Fruit fly (Drosophila melanogaster) whole organism, embryonic: ENCODE measurements around the gene Cdc16.

Experiments
- Adf1 ChIP-seq: fragments of 200-800 bp; sonication (Bioruptor generic); IDR thresholded peaks from 2 replicates; pipeline ENCODE4 v1.3.6; 2022; ENCODE audit warnings: missing biosample characterization, missing genetic modification characterization
- CG11085 ChIP-seq: fragments of 200-800 bp; sonication (Bioruptor generic); IDR thresholded peaks from 2 replicates; pipeline ENCODE4 v1.3.6; 2022; ENCODE audit warnings: missing biosample characterization, missing genetic modification characterization
- CG11695 ChIP-seq: fragments of 200-800 bp; sonication (Bioruptor generic); IDR thresholded peaks from 3 replicates; pipeline ENCODE4 v1.3.6; 2022; ENCODE audit warnings: missing biosample characterization, missing genetic modification characterization
- CG12104 ChIP-seq: fragments of 200-800 bp; sonication (Bioruptor generic); optimal IDR thresholded peaks from 3 replicates; lab custom pipeline; 2016; ENCODE audit warnings: missing biosample characterization, missing genetic modification characterization
- CG12942 ChIP-seq: fragments of 200-800 bp; sonication (Bioruptor generic); optimal IDR thresholded peaks from 3 replicates; lab custom pipeline; 2016; ENCODE audit warnings: missing biosample characterization, missing genetic modification characterization
- CG13894 ChIP-seq: fragments of 200-800 bp; sonication (Bioruptor generic); optimal IDR thresholded peaks from 3 replicates; lab custom pipeline; 2018; ENCODE audit warnings: missing biosample characterization, mild to moderate bottlenecking, missing genetic modification characterization, moderate library complexity
- CG14667 ChIP-seq: fragments of 200-800 bp; sonication (Bioruptor generic); IDR thresholded peaks from 2 replicates; pipeline ENCODE4 v1.3.6; 2022; ENCODE audit warnings: missing biosample characterization, missing genetic modification characterization
- CG14710 ChIP-seq: fragments of 200-800 bp; sonication (Bioruptor generic); optimal IDR thresholded peaks from 3 replicates; lab custom pipeline; 2019; ENCODE audit warnings: missing biosample characterization, mild to moderate bottlenecking, missing genetic modification characterization, moderate library complexity
- CG15601 ChIP-seq: fragments of 200-800 bp; sonication (Bioruptor generic); optimal IDR thresholded peaks from 3 replicates; lab custom pipeline; 2019; ENCODE audit warnings: missing biosample characterization, mild to moderate bottlenecking, missing genetic modification characterization, moderate library complexity
- CG16779 ChIP-seq: fragments of 200-800 bp; sonication (Bioruptor generic); IDR thresholded peaks from 2 replicates; pipeline ENCODE4 v1.3.6; 2022; ENCODE audit warnings: missing biosample characterization, missing genetic modification characterization
- CG16863 ChIP-seq: fragments of 200-800 bp; sonication (Bioruptor generic); optimal IDR thresholded peaks from 3 replicates; lab custom pipeline; 2016; ENCODE audit warnings: missing biosample characterization, missing genetic modification characterization
- CG1832 ChIP-seq: fragments of 200-800 bp; sonication (Bioruptor generic); optimal IDR thresholded peaks from 2 replicates; lab custom pipeline; 2017; ENCODE audit warnings: missing biosample characterization, mild to moderate bottlenecking, missing genetic modification characterization, inconsistent platforms
- CG18599 ChIP-seq: fragments of 200-800 bp; sonication (Bioruptor generic); optimal IDR thresholded peaks from 3 replicates; lab custom pipeline; 2017; ENCODE audit warnings: missing biosample characterization, missing genetic modification characterization, mild to moderate bottlenecking, moderate library complexity, missing genetic modification reagents
- CG2678 ChIP-seq: fragments of 200-800 bp; sonication (Bioruptor generic); optimal IDR thresholded peaks from 3 replicates; lab custom pipeline; 2019; ENCODE audit warnings: missing biosample characterization, mild to moderate bottlenecking, missing genetic modification characterization, moderate library complexity
- CG42726 ChIP-seq: fragments of 200-800 bp; sonication (Bioruptor generic); IDR thresholded peaks from 2 replicates; pipeline ENCODE4 v1.3.6; 2022; ENCODE audit warnings: missing biosample characterization, missing genetic modification characterization; ENCODE audit not compliant: partially characterized antibody
- CG6765 ChIP-seq: fragments of 200-800 bp; sonication (Bioruptor generic); optimal IDR thresholded peaks from 3 replicates; lab custom pipeline; 2017; ENCODE audit warnings: missing biosample characterization, mild to moderate bottlenecking, missing genetic modification characterization
- CG6813 ChIP-seq: fragments of 200-800 bp; sonication (Bioruptor generic); optimal IDR thresholded peaks from 2 replicates; lab custom pipeline; 2017; ENCODE audit warnings: missing biosample characterization, missing genetic modification characterization, mild to moderate bottlenecking, moderate library complexity, missing genetic modification reagents
- CG7556 ChIP-seq: fragments of 200-800 bp; sonication (Bioruptor generic); optimal IDR thresholded peaks from 2 replicates; lab custom pipeline; 2017; ENCODE audit warnings: missing biosample characterization, mild to moderate bottlenecking, missing genetic modification characterization
- CG8281 ChIP-seq: fragments of 200-800 bp; sonication (Bioruptor generic); optimal IDR thresholded peaks from 2 replicates; lab custom pipeline; 2018; ENCODE audit warnings: missing biosample characterization, mild to moderate bottlenecking, missing genetic modification characterization, moderate library complexity
- CG8388 ChIP-seq: fragments of 200-800 bp; sonication (Bioruptor generic); optimal IDR thresholded peaks from 2 replicates; lab custom pipeline; 2019; ENCODE audit warnings: missing biosample characterization, mild to moderate bottlenecking, missing genetic modification characterization, moderate library complexity
- CHES-1-like ChIP-seq: fragments of 200-800 bp; sonication (Bioruptor generic); optimal IDR thresholded peaks from 2 replicates; lab custom pipeline; 2016; ENCODE audit warnings: missing biosample characterization, missing genetic modification characterization
- Deaf1 ChIP-seq: fragments of 200-800 bp; optimal IDR thresholded peaks from 3 replicates; lab custom pipeline; 2019; ENCODE audit warnings: missing biosample characterization, mild to moderate bottlenecking, missing genetic modification characterization, moderate library complexity
- Dek ChIP-seq: fragments of 200-800 bp; sonication (Bioruptor generic); optimal IDR thresholded peaks from 3 replicates; lab custom pipeline; 2019; ENCODE audit warnings: missing biosample characterization, mild to moderate bottlenecking, missing genetic modification characterization, moderate library complexity
- H15 ChIP-seq: fragments of 200-800 bp; sonication (Bioruptor generic); IDR thresholded peaks from 3 replicates; pipeline ENCODE4 v1.3.6; 2022; ENCODE audit warnings: missing biosample characterization, missing genetic modification characterization
- Hr3 ChIP-seq: fragments of 200-800 bp; sonication (Bioruptor generic); optimal IDR thresholded peaks from 3 replicates; lab custom pipeline; 2016; ENCODE audit warnings: missing biosample characterization, missing genetic modification characterization
- Mrtf ChIP-seq: fragments of 200-800 bp; sonication (Bioruptor generic); IDR thresholded peaks from 3 replicates; pipeline ENCODE4 v1.3.6; 2022; ENCODE audit warnings: missing biosample characterization, missing genetic modification characterization
- NfI ChIP-seq: fragments of 200-800 bp; sonication (Bioruptor generic); optimal IDR thresholded peaks from 3 replicates; lab custom pipeline; 2018; ENCODE audit warnings: missing biosample characterization, mild to moderate bottlenecking, missing genetic modification characterization, moderate library complexity
- Optix ChIP-seq: fragments of 200-800 bp; sonication (Bioruptor generic); IDR thresholded peaks from 3 replicates; pipeline ENCODE4 v1.3.6; 2022; ENCODE audit warnings: missing biosample characterization, missing genetic modification characterization
- Sin3A ChIP-seq: fragments of >200 bp; optimal IDR thresholded peaks from 2 replicates; lab custom pipeline; 2018
- ab ChIP-seq: fragments of 200-800 bp; sonication (Bioruptor generic); optimal IDR thresholded peaks from 2 replicates; lab custom pipeline; 2016; ENCODE audit warnings: missing biosample characterization, missing genetic modification characterization
- ac ChIP-seq: fragments of 200-800 bp; sonication (Bioruptor generic); optimal IDR thresholded peaks from 3 replicates; lab custom pipeline; 2017; ENCODE audit warnings: missing biosample characterization, mild to moderate bottlenecking, missing genetic modification characterization
- al ChIP-seq: fragments of 200-800 bp; sonication (Bioruptor generic); IDR thresholded peaks from 2 replicates; pipeline ENCODE4 v1.3.6; 2022; ENCODE audit warnings: missing biosample characterization, missing genetic modification characterization
- bsh ChIP-seq, 2 experiments: fragments of 200-800 bp; sonication (Bioruptor generic); optimal IDR thresholded peaks; 2 replicates each; lab custom pipeline; 2017 to 2018; ENCODE audit warnings: mild to moderate bottlenecking in 2 of 2, missing biosample characterization in 2 of 2, missing genetic modification characterization in 2 of 2, moderate library complexity in 1 of 2
- dan ChIP-seq: fragments of 200-800 bp; sonication (Bioruptor generic); IDR thresholded peaks from 2 replicates; pipeline ENCODE4 v1.3.6; 2022; ENCODE audit warnings: missing biosample characterization, missing genetic modification characterization
- eve ChIP-seq, 2 experiments: fragments of >200 bp; optimal IDR thresholded peaks; 2 replicates each; lab custom pipeline; 2017; ENCODE audit warnings: missing biosample characterization in 2 of 2, missing genetic modification characterization in 2 of 2
- fd96Cb ChIP-seq: fragments of 200-800 bp; sonication (Bioruptor generic); optimal IDR thresholded peaks from 2 replicates; lab custom pipeline; 2018; ENCODE audit warnings: missing biosample characterization, mild to moderate bottlenecking, missing genetic modification characterization, moderate library complexity
- ftz-f1 ChIP-seq: fragments of 200-800 bp; sonication (Bioruptor generic); optimal IDR thresholded peaks from 2 replicates; lab custom pipeline; 2016; ENCODE audit warnings: missing biosample characterization, missing genetic modification characterization
- jumu ChIP-seq: fragments of 200-800 bp; sonication (Bioruptor generic); optimal IDR thresholded peaks from 3 replicates; lab custom pipeline; 2016; ENCODE audit warnings: missing biosample characterization, missing genetic modification characterization
- mam ChIP-seq: fragments of 200-800 bp; sonication (Bioruptor generic); optimal IDR thresholded peaks from 3 replicates; lab custom pipeline; 2016; ENCODE audit warnings: missing biosample characterization, missing genetic modification characterization
- nerfin-1 ChIP-seq: fragments of 200-800 bp; sonication (Bioruptor generic); optimal IDR thresholded peaks from 3 replicates; lab custom pipeline; 2019; ENCODE audit warnings: missing biosample characterization, mild to moderate bottlenecking, missing genetic modification characterization, moderate library complexity
- peb ChIP-seq: fragments of 200-800 bp; sonication (Bioruptor generic); IDR thresholded peaks from 2 replicates; pipeline ENCODE4 v1.3.6; 2022; ENCODE audit warnings: missing biosample characterization, missing genetic modification characterization
- phol ChIP-seq: fragments of 200-800 bp; sonication (Bioruptor generic); optimal IDR thresholded peaks from 3 replicates; lab custom pipeline; 2018; ENCODE audit warnings: missing biosample characterization, mild to moderate bottlenecking, missing genetic modification characterization, moderate library complexity
- sima ChIP-seq: fragments of 200-800 bp; sonication (Bioruptor generic); optimal IDR thresholded peaks from 2 replicates; lab custom pipeline; 2016; ENCODE audit warnings: missing biosample characterization, missing genetic modification characterization
- sqz ChIP-seq: fragments of 200-800 bp; sonication (Bioruptor generic); optimal IDR thresholded peaks from 3 replicates; lab custom pipeline; 2018; ENCODE audit warnings: missing biosample characterization, mild to moderate bottlenecking, missing genetic modification characterization
- tx ChIP-seq: fragments of 200-800 bp; sonication (Bioruptor generic); optimal IDR thresholded peaks from 2 replicates; lab custom pipeline; 2016; ENCODE audit warnings: missing biosample characterization, missing genetic modification characterization
- vfl ChIP-seq: fragments of 200-800 bp; sonication (Bioruptor generic); optimal IDR thresholded peaks from 2 replicates; lab custom pipeline; 2016; ENCODE audit warnings: missing biosample characterization, missing genetic modification characterization
- wdn ChIP-seq: fragments of 200-800 bp; sonication (Bioruptor generic); IDR thresholded peaks from 2 replicates; pipeline ENCODE4 v1.3.6; 2022; ENCODE audit warnings: missing biosample characterization, missing genetic modification characterization
- yki ChIP-seq: fragments of >200 bp; optimal IDR thresholded peaks from 3 replicates; lab custom pipeline; 2018
- zen ChIP-seq: fragments of 200-800 bp; sonication (Bioruptor generic); optimal IDR thresholded peaks from 3 replicates; lab custom pipeline; 2018; ENCODE audit warnings: missing biosample characterization, mild to moderate bottlenecking, missing genetic modification characterization, moderate library complexity

Cdc16 gene

dm6 chr3R:23239934-23240632, 40.9 kb upstream of the Cdc16 start (continued):
- TF ChIP-seq Mrtf (GFP tag; lab: Robert Waterston, UW) (peak; percentile 73; the same call in 2 of the 3 replicates), CG15601 (peak; percentile 21), Dek (peak; percentile 69), Sin3A (lab: Kevin White, UChicago) (no peak), CG11085 (GFP tag; lab: Robert Waterston, UW) (0 out of 2 replicates have a peak, but pooled peaks have one; percentile 10), Optix (GFP tag; lab: Robert Waterston, UW) (peak; percentile 33; the same call in 1 of the 3 replicates), al (GFP tag; lab: Robert Waterston, UW) (0 out of 2 replicates have a peak, but pooled peaks have one; percentile 11), CG13894 (tag; lab: Kevin White, UChicago) (peak; percentile 28), dan (GFP tag; lab: Robert Waterston, UW) (no peak), ac (GFP tag; lab: Kevin White, UChicago) (no peak), CG12104 (peak; percentile 46), bsh (GFP tag; optimal IDR thresholded peaks at IDR 0.05; lab: Kevin White, UChicago) (peak in 1 of 2 experiments; percentile 65), NfI (GFP tag; lab: Kevin White, UChicago) (peak; percentile 22), nerfin-1 (tag; lab: Kevin White, UChicago) (peak; percentile 79), wdn (GFP tag; lab: Robert Waterston, UW) (peak; percentile 64), CG8281 (tag; lab: Kevin White, UChicago) (no peak), CG16779 (GFP tag; lab: Robert Waterston, UW) (peak; percentile 37; the same call in 1 of the 2 replicates), eve (GFP tag; optimal IDR thresholded peaks at IDR 0.05; lab: Kevin White, UChicago) (peak in 1 of 2 experiments; percentile 37), zen (peak; percentile 37), CG18599 (GFP tag; lab: Kevin White, UChicago) (peak; percentile 93), CG12942 (GFP tag; lab: Kevin White, UChicago) (no peak), CG6813 (GFP tag; lab: Kevin White, UChicago) (peak; percentile 65), H15 (GFP tag; lab: Robert Waterston, UW) (0 out of 3 replicates have a peak, but pooled peaks have one; percentile 30), ab (no peak), mam (GFP tag; lab: Kevin White, UChicago) (peak; percentile 62), vfl (GFP tag; lab: Kevin White, UChicago) (peak; percentile 25), CG7556 (GFP tag; lab: Kevin White, UChicago) (peak; percentile 82), fd96Cb (tag; lab: Kevin White, UChicago) (peak; percentile 75), CG42726 (no peak), sima (GFP tag; lab: Kevin White, UChicago) (no peak), CHES-1-like (GFP tag; lab: Kevin White, UChicago) (peak; percentile 30), CG2678 (peak; percentile 84), CG1832 (no peak), phol (tag; lab: Kevin White, UChicago) (peak; percentile 76), CG16863 (GFP tag; lab: Kevin White, UChicago) (peak; percentile 34), sqz (GFP tag; lab: Kevin White, UChicago) (peak; percentile 14), Deaf1 (peak; percentile 53), tx (GFP tag; lab: Kevin White, UChicago) (peak; percentile 29), Adf1 (peak; percentile 33; the same call in 1 of the 2 replicates), CG14667 (GFP tag; lab: Robert Waterston, UW) (peak; percentile 34), jumu (GFP tag; lab: Kevin White, UChicago) (no peak), CG6765 (GFP tag; lab: Kevin White, UChicago) (peak; percentile 33), CG11695 (peak; percentile 70; the same call in 2 of the 3 replicates), CG8388 (GFP tag; lab: Kevin White, UChicago) (peak; percentile 58), ftz-f1 (no peak), Hr3 (peak; percentile 18), yki (lab: Kevin White, UChicago) (no peak), peb (peak; percentile 45; the same call in 1 of the 2 replicates), CG14710 (tag; lab: Kevin White, UChicago) (peak; percentile 48)
